Worm (Caenorhabditis elegans): ENCODE measurements around the gene K09C8.7.

DNA sequence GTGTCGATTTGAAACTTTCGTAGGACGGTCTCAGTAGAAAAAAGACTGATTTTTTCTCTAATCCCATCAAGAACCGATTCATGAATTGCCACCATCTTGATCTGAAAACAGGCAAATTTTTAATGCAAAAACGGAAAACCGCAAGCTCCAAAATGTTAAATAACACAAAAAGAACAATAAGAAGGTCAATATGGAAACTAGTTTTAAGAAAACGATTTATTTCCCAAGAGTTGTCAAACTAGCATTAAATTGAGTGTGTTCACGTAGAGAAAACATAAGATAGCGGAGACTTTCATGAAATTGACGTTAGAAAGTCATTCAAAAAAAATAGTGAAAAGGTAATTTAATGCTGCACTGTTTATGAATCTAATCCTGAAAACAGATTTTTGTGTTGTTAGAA is 37.2 kb downstream of the K09C8.7 start, which contains the start of gene F47B10.9:
- TF ChIP-seq him-1 (tag; optimal IDR thresholded peaks at IDR 0.05), result no peak
- TF ChIP-seq die-1 (tag; optimal IDR thresholded peaks at IDR 0.05), result no peak
- no peak for TF ChIP-seq gei-17 (GFP tag; optimal IDR thresholded peaks at IDR 0.05)
- TF ChIP-seq hmg-20 (GFP tag; IDR thresholded peaks at IDR 0.05), result no peak
- TF ChIP-seq ceh-27 (GFP tag; optimal IDR thresholded peaks at IDR 0.05), result no peak
- TF ChIP-seq unc-62 (GFP tag; optimal IDR thresholded peaks at IDR 0.05), result no peak
- no peak for TF ChIP-seq egl-44 (GFP tag; IDR thresholded peaks at IDR 0.05)
- no peak for TF ChIP-seq madf-10 (tag; optimal IDR thresholded peaks at IDR 0.05)
- no peak for TF ChIP-seq ceh-91 (GFP tag; IDR thresholded peaks at IDR 0.05)
- TF ChIP-seq ets-4 (GFP tag; optimal IDR thresholded peaks at IDR 0.05), result no peak
- TF ChIP-seq nfya-2 (GFP tag; IDR thresholded peaks at IDR 0.05), result no peak
- TF ChIP-seq let-607 (tag; optimal IDR thresholded peaks at IDR 0.05), result no peak
- no peak for TF ChIP-seq bed-1 (GFP tag; IDR thresholded peaks at IDR 0.05)

Measured in whole organism, young adult.